Fruit fly (Drosophila melanogaster): ENCODE results near the gene CG12541.
A peak's percentile ranks its signal among the peaks of the same experiment; 100 is the strongest.

The CG12541 gene

dm6 chrX:7011063-7011743 is 54.6 kb downstream of the CG12541 start, which contains the start of the genes cm, sloth1 and sloth2 (continued):
- TF ChIP-seq ATbp (GFP tag; optimal IDR thresholded peaks at IDR 0.05) (peak; percentile 59), NK7.1 (GFP tag; optimal IDR thresholded peaks at IDR 0.05) (peak; percentile 69), CG2116 (GFP tag; optimal IDR thresholded peaks at IDR 0.05) (peak; percentile 92), ftz-f1 (GFP tag; optimal IDR thresholded peaks at IDR 0.05) (peak; percentile 45), insv (GFP tag; optimal IDR thresholded peaks at IDR 0.05) (peak in 1 of 2 experiments; percentile 69), ase (GFP tag; IDR thresholded peaks at IDR 0.05) (peak; percentile 77), Dek (tag; optimal IDR thresholded peaks at IDR 0.05) (peak; percentile 81), Hr51 (GFP tag; optimal IDR thresholded peaks at IDR 0.05) (peak; percentile 83 to 93), p53 (GFP tag; optimal IDR thresholded peaks at IDR 0.05) (peak; percentile 26), CG6791 (GFP tag; IDR thresholded peaks at IDR 0.05; ENCODE audit: partially characterized antibody) (peak; percentile 71), CG4730 (GFP tag; IDR thresholded peaks at IDR 0.05) (peak; percentile 84), Jarid2 (GFP tag; optimal IDR thresholded peaks at IDR 0.05) (peak; percentile 28), CkIIα-i1 (GFP tag; IDR thresholded peaks at IDR 0.05) (no peak), mam (GFP tag; optimal IDR thresholded peaks at IDR 0.05) (peak; percentile 87), Med (GFP tag) (peak; percentile 98), ERR (GFP tag; optimal IDR thresholded peaks at IDR 0.05) (peak; percentile 64), usp (GFP tag; optimal IDR thresholded peaks at IDR 0.05) (no peak), CG14860 (GFP tag; IDR thresholded peaks at IDR 0.05; ENCODE audit: partially characterized antibody) (peak; percentile 75), ab (GFP tag; optimal IDR thresholded peaks at IDR 0.05) (peak; percentile 76), Optix (GFP tag; IDR thresholded peaks at IDR 0.05) (peak; percentile 84), schlank (tag; optimal IDR thresholded peaks at IDR 0.05) (peak; percentile 63), Dad (GFP tag; optimal IDR thresholded peaks at IDR 0.05) (peak; percentile 84), Kr (GFP tag; optimal IDR thresholded peaks at IDR 0.05) (no peak), CG12104 (GFP tag; optimal IDR thresholded peaks at IDR 0.05) (peak; percentile 24), ham (GFP tag; IDR thresholded peaks at IDR 0.05) (peak; percentile 46; the same call in 1 of the 2 replicates), Neu2 (GFP tag; optimal IDR thresholded peaks at IDR 0.05; ENCODE audit: borderline replicate concordance) (peak; percentile 35), pb (GFP tag; optimal IDR thresholded peaks at IDR 0.05) (peak; percentile 50), Sry-δ (GFP tag; optimal IDR thresholded peaks at IDR 0.05) (peak; percentile 96), D (optimal IDR thresholded peaks at IDR 0.05) (no peak), D (GFP tag; optimal IDR thresholded peaks at IDR 0.05) (peak; percentile 63), chif (GFP tag; optimal IDR thresholded peaks at IDR 0.05) (peak; percentile 79 to 88), CG4707 (GFP tag; optimal IDR thresholded peaks at IDR 0.05) (peak; percentile 46), CoRest (tag; optimal IDR thresholded peaks at IDR 0.05) (peak; percentile 90), CG10274 (GFP tag; optimal IDR thresholded peaks at IDR 0.05) (peak; percentile 30), fd64A (GFP tag; optimal IDR thresholded peaks at IDR 0.05) (no peak), jigr1 (GFP tag; IDR thresholded peaks at IDR 0.05) (peak; percentile 42; the same call in 1 of the 3 replicates), C15 (GFP tag; IDR thresholded peaks at IDR 0.05) (no peak), zfh1 (GFP tag; IDR thresholded peaks at IDR 0.05) (peak; percentile 90), cwo (GFP tag; optimal IDR thresholded peaks at IDR 0.05) (peak; percentile 54), gfzf (GFP tag; optimal IDR thresholded peaks at IDR 0.05) (peak; percentile 34), Trl (optimal IDR thresholded peaks at IDR 0.05) (no peak), Trl (GFP tag; optimal IDR thresholded peaks at IDR 0.05) (peak; percentile 90), ro (GFP tag; IDR thresholded peaks at IDR 0.05) (no peak), CG1233 (GFP tag; optimal IDR thresholded peaks at IDR 0.05) (peak; percentile 78), otp (GFP tag; IDR thresholded peaks at IDR 0.05) (peak; percentile 73), inv (GFP tag; IDR thresholded peaks at IDR 0.05; ENCODE audit: partially characterized antibody) (peak; percentile 76), CG9215 (GFP tag; IDR thresholded peaks at IDR 0.05) (peak; percentile 86), H2.0 (GFP tag; IDR thresholded peaks at IDR 0.05) (peak; percentile 87), CG12391 (tag; optimal IDR thresholded peaks at IDR 0.05) (peak; percentile 93), CG33557 (GFP tag; optimal IDR thresholded peaks at IDR 0.05) (peak; percentile 81)

Measured in whole organism, embryonic.